Fruit fly (Drosophila melanogaster) whole organism, wandering third instar larva: Measurements from ENCODE around the gene Hel89B.

Experiments used
- Abd-B ChIP-seq: fragments of >200 bp; optimal IDR thresholded peaks from 2 replicates; lab custom pipeline; 2017; ENCODE audit warnings: missing biosample characterization, missing genetic modification characterization
- CG32264 ChIP-seq: fragments of 200-800 bp; sonication (Bioruptor generic); optimal IDR thresholded peaks from 2 replicates; lab custom pipeline; 2016; ENCODE audit warnings: missing biosample characterization, missing genetic modification characterization
- Dfd ChIP-seq: fragments of >200 bp; optimal IDR thresholded peaks from 2 replicates; lab custom pipeline; 2017; ENCODE audit warnings: missing biosample characterization, missing genetic modification characterization
- Dif ChIP-seq: fragments of 200-275, 200-300 bp; sonication (Bioruptor generic); optimal IDR thresholded peaks from 2 replicates; lab custom pipeline; 2018; ENCODE audit warnings: missing biosample characterization, missing genetic modification characterization; ENCODE audit not compliant: partially characterized antibody
- GATAd ChIP-seq: sonication (Bioruptor generic); optimal IDR thresholded peaks from 2 replicates; lab custom pipeline; 2016; ENCODE audit warnings: missing biosample characterization, missing genetic modification characterization
- HLH106 ChIP-seq: fragments of 200-800 bp; optimal IDR thresholded peaks from 3 replicates; lab custom pipeline; 2019; ENCODE audit warnings: missing biosample characterization, mild to moderate bottlenecking, missing genetic modification characterization, moderate library complexity
- Hnf4 ChIP-seq: fragments of 200-800 bp; sonication (Bioruptor generic); optimal IDR thresholded peaks from 2 replicates; lab custom pipeline; 2016; ENCODE audit warnings: missing biosample characterization, mild to moderate bottlenecking, missing genetic modification characterization
- Hr83 ChIP-seq: fragments of 200-300 bp; sonication (Bioruptor generic); optimal IDR thresholded peaks from 2 replicates; lab custom pipeline; 2016; ENCODE audit warnings: missing biosample characterization, mild to moderate bottlenecking, missing genetic modification characterization, moderate library complexity; ENCODE audit not compliant: poor library complexity, severe bottlenecking
- Jra ChIP-seq: sonication (Bioruptor generic); optimal IDR thresholded peaks from 2 replicates; lab custom pipeline; 2016; ENCODE audit warnings: missing biosample characterization, missing genetic modification characterization
- Myc ChIP-seq: fragments of >200 bp; optimal IDR thresholded peaks from 2 replicates; lab custom pipeline; 2017
- OdsH ChIP-seq: fragments of 200-800 bp; sonication (Bioruptor generic); optimal IDR thresholded peaks from 2 replicates; lab custom pipeline; 2016; ENCODE audit warnings: missing biosample characterization, mild to moderate bottlenecking, missing genetic modification characterization
- Rel ChIP-seq, 2 experiments: fragments of 200-800 bp; sonication (Bioruptor generic) in 1 of 2; optimal IDR thresholded peaks; 2 replicates in 1 of 2; 3 replicates in 1 of 2; lab custom pipeline; 2016 to 2019; ENCODE audit warnings: mild to moderate bottlenecking in 2 of 2, missing biosample characterization in 2 of 2, missing genetic modification characterization in 2 of 2, moderate library complexity in 1 of 2
- Sp1 ChIP-seq: fragments of 200-800 bp; sonication (Bioruptor generic); optimal IDR thresholded peaks from 3 replicates; lab custom pipeline; 2019; ENCODE audit warnings: missing biosample characterization, mild to moderate bottlenecking, missing genetic modification characterization, moderate library complexity
- Vsx2 ChIP-seq: fragments of 200-300, 225-300 bp; sonication (Bioruptor generic); optimal IDR thresholded peaks from 2 replicates; lab custom pipeline; 2018; ENCODE audit warnings: missing biosample characterization, missing genetic modification characterization; ENCODE audit not compliant: partially characterized antibody
- br ChIP-seq: fragments of 200-800 bp; sonication (Bioruptor generic); optimal IDR thresholded peaks from 2 replicates; lab custom pipeline; 2016; ENCODE audit warnings: missing biosample characterization, missing genetic modification characterization
- brk ChIP-seq: fragments of 200-800 bp; sonication (Bioruptor generic); optimal IDR thresholded peaks from 2 replicates; lab custom pipeline; 2016; ENCODE audit warnings: missing biosample characterization, mild to moderate bottlenecking, missing genetic modification characterization
- dl ChIP-seq, 2 experiments: fragments of 175-275, 200-275 bp in 1 of 2; fragments of 200-275 bp in 1 of 2; sonication (Bioruptor generic); optimal IDR thresholded peaks; lab custom pipeline; 2018; ENCODE audit warnings: mild to moderate bottlenecking in 2 of 2, missing biosample characterization in 2 of 2, missing genetic modification characterization in 2 of 2, moderate library complexity in 2 of 2; ENCODE audit not compliant: partially characterized antibody in 2 of 2, insufficient read depth in 1 of 2
- dmrt93B ChIP-seq: fragments of 200-800 bp; sonication (Bioruptor generic); optimal IDR thresholded peaks from 2 replicates; lab custom pipeline; 2018; ENCODE audit warnings: missing biosample characterization, mild to moderate bottlenecking, missing genetic modification characterization
- dsf ChIP-seq: sonication (Bioruptor generic); optimal IDR thresholded peaks from 2 replicates; lab custom pipeline; 2016; ENCODE audit warnings: missing biosample characterization, missing genetic modification characterization, borderline replicate concordance
- foxo ChIP-seq, 2 experiments: fragments of 200-800 bp; sonication (Bioruptor generic); optimal IDR thresholded peaks; 2 replicates in 1 of 2; 3 replicates in 1 of 2; lab custom pipeline; 2016 to 2017; ENCODE audit warnings: missing biosample characterization in 2 of 2, missing genetic modification characterization in 2 of 2
- fru ChIP-seq: fragments of 200-800 bp; sonication (Bioruptor generic); optimal IDR thresholded peaks from 3 replicates; lab custom pipeline; 2016; ENCODE audit warnings: missing biosample characterization, mild to moderate bottlenecking, missing genetic modification characterization
- h ChIP-seq: fragments of 200-800 bp; sonication (Bioruptor generic); optimal IDR thresholded peaks from 3 replicates; lab custom pipeline; 2016; ENCODE audit warnings: missing biosample characterization, mild to moderate bottlenecking, missing genetic modification characterization
- lola ChIP-seq: fragments of >200 bp; optimal IDR thresholded peaks from 2 replicates; lab custom pipeline; 2017; ENCODE audit warnings: missing biosample characterization, missing genetic modification characterization
- pan ChIP-seq: fragments of >200 bp; optimal IDR thresholded peaks from 2 replicates; lab custom pipeline; 2017
- psq ChIP-seq: fragments of 200-800 bp; sonication (Bioruptor generic); optimal IDR thresholded peaks from 3 replicates; lab custom pipeline; 2017; ENCODE audit warnings: missing biosample characterization, mild to moderate bottlenecking, missing genetic modification characterization, moderate library complexity
- rgr ChIP-seq: fragments of 200-800 bp; sonication (Bioruptor generic); optimal IDR thresholded peaks from 3 replicates; lab custom pipeline; 2016; ENCODE audit warnings: missing biosample characterization, mild to moderate bottlenecking, missing genetic modification characterization
- sage ChIP-seq: fragments of 200-800 bp; sonication (Bioruptor generic); optimal IDR thresholded peaks from 2 replicates; lab custom pipeline; 2016; ENCODE audit warnings: missing biosample characterization, mild to moderate bottlenecking, missing genetic modification characterization
- sv ChIP-seq: fragments of 200-800 bp; sonication (Bioruptor generic); optimal IDR thresholded peaks from 3 replicates; lab custom pipeline; 2016; ENCODE audit warnings: missing biosample characterization, missing genetic modification characterization
- tai ChIP-seq: sonication (Bioruptor generic); optimal IDR thresholded peaks from 2 replicates; lab custom pipeline; 2016; ENCODE audit warnings: missing biosample characterization, missing genetic modification characterization
- usp ChIP-seq: fragments of >200 bp; optimal IDR thresholded peaks from 2 replicates; lab custom pipeline; 2017; ENCODE audit warnings: missing biosample characterization, missing genetic modification characterization
- woc ChIP-seq: sonication (Bioruptor generic); optimal IDR thresholded peaks from 2 replicates; lab custom pipeline; 2016; ENCODE audit warnings: missing biosample characterization, mild to moderate bottlenecking, missing genetic modification characterization

Gene Hel89B

dm6 chr3R:16004691-16005474 is 31.8 kb downstream of the Hel89B start:
- TF ChIP-seq Rel (GFP tag; optimal IDR thresholded peaks at IDR 0.05; lab: Kevin White, UChicago) (no peak), Rel (tag; optimal IDR thresholded peaks at IDR 0.05; lab: Kevin White, UChicago) (peak; percentile 97), h (GFP tag; lab: Kevin White, UChicago) (peak; percentile 85), brk (GFP tag; lab: Kevin White, UChicago) (peak; percentile 35), foxo (GFP tag; optimal IDR thresholded peaks at IDR 0.05; lab: Kevin White, UChicago) (peak in 1 of 2 experiments; percentile 1), Myc (lab: Kevin White, UChicago) (no peak), HLH106 (tag; lab: Kevin White, UChicago) (peak; percentile 6), fru (GFP tag; lab: Kevin White, UChicago) (peak; percentile 54), GATAd (GFP tag; lab: Kevin White, UChicago) (no peak), br (peak; percentile 23), rgr (peak; percentile 13)

- TF ChIP-seq brk (GFP tag; lab: Kevin White, UChicago) (no peak), dsf (GFP tag; lab: Kevin White, UChicago) (no peak), sage (no peak), fru (GFP tag; lab: Kevin White, UChicago) (no peak), woc (GFP tag; lab: Kevin White, UChicago) (no peak), foxo (GFP tag; optimal IDR thresholded peaks at IDR 0.05; lab: Kevin White, UChicago) (no peak), HLH106 (tag; lab: Kevin White, UChicago) (no peak), Sp1 (GFP tag; lab: Kevin White, UChicago) (no peak), OdsH (GFP tag; lab: Kevin White, UChicago) (no peak), usp (no peak), dmrt93B (GFP tag; lab: Kevin White, UChicago) (no peak), CG32264 (GFP tag; lab: Kevin White, UChicago) (no peak), sv (GFP tag; lab: Kevin White, UChicago) (no peak), psq (no peak)
- TF ChIP-seq, all 38 proteins: peak for 0
Measured at dm6 chr3R:16005943-16006342, 32.8 kb downstream of the Hel89B start.

- no peak for TF ChIP-seq Sp1 (GFP tag; lab: Kevin White, UChicago)
- TF ChIP-seq Myc (lab: Kevin White, UChicago): no peak
- peak; percentile 18 for TF ChIP-seq rgr
- no peak for TF ChIP-seq Rel (GFP tag; optimal IDR thresholded peaks at IDR 0.05; lab: Kevin White, UChicago)
- TF ChIP-seq Rel (tag; optimal IDR thresholded peaks at IDR 0.05; lab: Kevin White, UChicago): peak; percentile 37
Measured at dm6 chr3R:16006806-16007556, 33.9 kb downstream of the Hel89B start.

dm6 chr3R:16008300-16008699 is 35.2 kb downstream of the Hel89B start:
- TF ChIP-seq GATAd (GFP tag; lab: Kevin White, UChicago): no peak
- no peak for TF ChIP-seq Rel (GFP tag; optimal IDR thresholded peaks at IDR 0.05; lab: Kevin White, UChicago)
- TF ChIP-seq Rel (tag; optimal IDR thresholded peaks at IDR 0.05; lab: Kevin White, UChicago): peak; percentile 56

- peak; percentile 34 for TF ChIP-seq Hnf4 (GFP tag; lab: Kevin White, UChicago)
- peak; percentile 13 for TF ChIP-seq br
- no peak for TF ChIP-seq sv (GFP tag; lab: Kevin White, UChicago)
- TF ChIP-seq fru (GFP tag; lab: Kevin White, UChicago): peak; percentile 19
- no peak for TF ChIP-seq HLH106 (tag; lab: Kevin White, UChicago)
- TF ChIP-seq Rel (GFP tag; optimal IDR thresholded peaks at IDR 0.05; lab: Kevin White, UChicago): no peak
- TF ChIP-seq Rel (tag; optimal IDR thresholded peaks at IDR 0.05; lab: Kevin White, UChicago): peak; percentile 47
- no peak for TF ChIP-seq Dfd (GFP tag; lab: Kevin White, UChicago)
- peak; percentile 40 for TF ChIP-seq h (GFP tag; lab: Kevin White, UChicago)
- peak; percentile 21 for TF ChIP-seq Jra (GFP tag; lab: Kevin White, UChicago)
- TF ChIP-seq rgr: peak; percentile 14
Measured at dm6 chr3R:16009030-16009429, 35.9 kb downstream of the Hel89B start, which contains the start of gene GATAe. Gene GATAe (plus strand): TSS chr3R:16009105.

dm6 chr3R:16010009-16010505 is 37.0 kb downstream of the Hel89B start:
- no peak for TF ChIP-seq HLH106 (tag; lab: Kevin White, UChicago)
- TF ChIP-seq Hr83 (GFP tag; lab: Kevin White, UChicago): no peak
- TF ChIP-seq dsf (GFP tag; lab: Kevin White, UChicago): no peak
- no peak for TF ChIP-seq Rel (GFP tag; optimal IDR thresholded peaks at IDR 0.05; lab: Kevin White, UChicago)
- TF ChIP-seq Rel (tag; optimal IDR thresholded peaks at IDR 0.05; lab: Kevin White, UChicago): peak; percentile 80
- TF ChIP-seq CG32264 (GFP tag; lab: Kevin White, UChicago): no peak
- no peak for TF ChIP-seq Vsx2 (GFP tag; lab: Kevin White, UChicago)
- TF ChIP-seq br: peak; percentile 63
- peak; percentile 48 for TF ChIP-seq h (GFP tag; lab: Kevin White, UChicago)
- no peak for TF ChIP-seq lola
- no peak for TF ChIP-seq usp
- TF ChIP-seq fru (GFP tag; lab: Kevin White, UChicago): no peak
- no peak for TF ChIP-seq pan (lab: Kevin White, UChicago)
- no peak for TF ChIP-seq woc (GFP tag; lab: Kevin White, UChicago)
- TF ChIP-seq dmrt93B (GFP tag; lab: Kevin White, UChicago): no peak
- no peak for TF ChIP-seq dl (GFP tag; optimal IDR thresholded peaks at IDR 0.05; lab: Kevin White, UChicago; ENCODE audit: insufficient read depth in 1 of 2, partially characterized antibody in 2 of 2)
- TF ChIP-seq tai (GFP tag; lab: Kevin White, UChicago): no peak
- TF ChIP-seq Dif (GFP tag; lab: Kevin White, UChicago): no peak
- no peak for TF ChIP-seq Dfd (GFP tag; lab: Kevin White, UChicago)
- TF ChIP-seq Abd-B: no peak
- TF ChIP-seq sv (GFP tag; lab: Kevin White, UChicago): no peak
